Worm (Caenorhabditis elegans) whole organism, mixed stage, embryonic: Measurements from ENCODE around the gene nsph-3.1.
"Not testable (repeated sequence)": the region's sequence is repeated elsewhere in the genome, so short reads cannot be mapped to it uniquely, and the experiment has no call there.

Experiments
- M03D4.4 ChIP-seq: sonication (generic microtip); optimal IDR thresholded peaks from 2 replicates; lab custom pipeline; 2017; ENCODE audit warnings: mild to moderate bottlenecking, missing genetic modification characterization, missing compliant biosample characterization
- blmp-1 ChIP-seq: fragments of 150-350 bp; optimal IDR thresholded peaks from 2 replicates; lab custom pipeline; 2014; ENCODE audit warnings: missing biosample characterization, missing genetic modification characterization
- ceh-83 ChIP-seq: fragments of 200-800 bp; sonication (Bioruptor generic); optimal IDR thresholded peaks from 2 replicates; lab custom pipeline; 2018; ENCODE audit warnings: mild to moderate bottlenecking, missing genetic modification characterization, missing compliant biosample characterization
- ces-1 ChIP-seq: fragments of 150-350 bp; optimal IDR thresholded peaks from 2 replicates; lab custom pipeline; 2014; ENCODE audit warnings: missing biosample characterization, missing genetic modification reagents, missing genetic modification characterization
- cnd-1 ChIP-seq: fragments of 200-800 bp; sonication (Bioruptor generic); optimal IDR thresholded peaks from 2 replicates; lab custom pipeline; 2018; ENCODE audit warnings: mild to moderate bottlenecking, missing genetic modification characterization, missing compliant biosample characterization
- elt-1 ChIP-seq: sonication (generic microtip); optimal IDR thresholded peaks from 2 replicates; lab custom pipeline; 2017; ENCODE audit warnings: missing genetic modification characterization, mild to moderate bottlenecking, missing compliant biosample characterization, antibody characterized with exemption, moderate library complexity, borderline replicate concordance; ENCODE audit not compliant: insufficient read depth
- elt-3 ChIP-seq: fragments of 150-350 bp; optimal IDR thresholded peaks from 2 replicates; lab custom pipeline; 2014; ENCODE audit warnings: missing biosample characterization, missing genetic modification characterization
- flh-1 ChIP-seq: fragments of 200-800 bp; sonication (Bioruptor generic); optimal IDR thresholded peaks from 2 replicates; lab custom pipeline; 2018; ENCODE audit warnings: mild to moderate bottlenecking, missing genetic modification characterization, moderate library complexity, missing compliant biosample characterization
- ham-2 ChIP-seq: fragments of 200-800 bp; sonication (Bioruptor generic); optimal IDR thresholded peaks from 2 replicates; lab custom pipeline; 2018; ENCODE audit warnings: mild to moderate bottlenecking, missing genetic modification characterization, missing compliant biosample characterization
- hlh-1 ChIP-seq: fragments of 150-350 bp; optimal IDR thresholded peaks from 2 replicates; lab custom pipeline; 2014; ENCODE audit warnings: missing biosample characterization, missing genetic modification reagents, missing genetic modification characterization
- lin-13 ChIP-seq: fragments of 150-350 bp; optimal IDR thresholded peaks from 2 replicates; lab custom pipeline; 2014; ENCODE audit warnings: missing biosample characterization, missing genetic modification characterization
- lin-32 ChIP-seq: fragments of 200-800 bp; sonication (Bioruptor generic); optimal IDR thresholded peaks from 2 replicates; lab custom pipeline; 2018; ENCODE audit warnings: mild to moderate bottlenecking, missing genetic modification characterization, missing compliant biosample characterization
- lsy-2 ChIP-seq: fragments of 150-350 bp; optimal IDR thresholded peaks from 2 replicates; lab custom pipeline; 2014; ENCODE audit warnings: missing biosample characterization, missing genetic modification characterization
- mab-5 ChIP-seq: fragments of 150-350 bp; optimal IDR thresholded peaks from 2 replicates; lab custom pipeline; 2014; ENCODE audit warnings: missing biosample characterization, missing genetic modification characterization
- mep-1 ChIP-seq: fragments of 150-350 bp; optimal IDR thresholded peaks from 2 replicates; lab custom pipeline; 2017; ENCODE audit warnings: missing biosample characterization, missing genetic modification reagents, missing genetic modification characterization, inconsistent platforms
- nhr-28 ChIP-seq: fragments of 150-350 bp; optimal IDR thresholded peaks from 2 replicates; lab custom pipeline; 2014; ENCODE audit warnings: missing biosample characterization, missing genetic modification characterization
- pha-4 ChIP-seq: fragments of 150-350 bp; optimal IDR thresholded peaks from 2 replicates; lab custom pipeline; 2018; ENCODE audit warnings: missing biosample characterization, missing genetic modification reagents, missing genetic modification characterization
- sem-2 ChIP-seq: fragments of 200-800 bp; sonication (Bioruptor generic); optimal IDR thresholded peaks from 2 replicates; lab custom pipeline; 2018; ENCODE audit warnings: mild to moderate bottlenecking, missing genetic modification characterization, missing compliant biosample characterization
- sptf-1 ChIP-seq: sonication (generic microtip); optimal IDR thresholded peaks from 2 replicates; lab custom pipeline; 2017; ENCODE audit warnings: mild to moderate bottlenecking, missing genetic modification characterization, moderate library complexity, missing compliant biosample characterization
- unc-120 ChIP-seq: sonication (generic microtip); optimal IDR thresholded peaks from 2 replicates; lab custom pipeline; 2017; ENCODE audit warnings: missing genetic modification characterization, missing compliant biosample characterization; ENCODE audit not compliant: poor library complexity, severe bottlenecking

The nsph-3.1 gene

ce11 chrIV:10981761-10982160 is 32.2 kb downstream of the nsph-3.1 start, which contains the start of gene Y43E12A.2:
TSS of gene Y43E12A.2 (plus strand) at chrIV:10982061.
- TF ChIP-seq lin-13 (tag; lab: Kevin White, UChicago) (no peak), lsy-2 (tag; lab: Kevin White, UChicago) (no peak), elt-1 (tag; lab: Kevin White, UChicago) (no peak), pha-4 (no peak), sptf-1 (tag; lab: Kevin White, UChicago) (no peak), mep-1 (tag; lab: Kevin White, UChicago) (no peak), ceh-83 (GFP tag; lab: Kevin White, UChicago) (no peak), unc-120 (tag; lab: Kevin White, UChicago) (no peak), M03D4.4 (tag; lab: Kevin White, UChicago) (no peak), sem-2 (no peak), nhr-28 (tag; lab: Kevin White, UChicago) (no peak), flh-1 (GFP tag; lab: Kevin White, UChicago) (no peak), elt-3 (tag; lab: Kevin White, UChicago) (no peak)
- TF ChIP-seq, all 35 proteins: peak for 0

- no peak for TF ChIP-seq lin-32 (GFP tag; lab: Kevin White, UChicago)
- no peak for TF ChIP-seq hlh-1 (tag; lab: Kevin White, UChicago)
- no peak for TF ChIP-seq blmp-1 (tag; lab: Kevin White, UChicago)
- TF ChIP-seq ces-1 (GFP tag; lab: Kevin White, UChicago), result no peak
- TF ChIP-seq ham-2 (GFP tag; lab: Kevin White, UChicago), result no peak
- no peak for TF ChIP-seq elt-1 (tag; lab: Kevin White, UChicago)
Measured at ce11 chrIV:10985568-10986035, 36.0 kb downstream of the nsph-3.1 start, which contains the start of gene cyb-2.1. TSS of gene cyb-2.1 (plus strand) at chrIV:10985985.

ce11 chrIV:10987342-10987945 is 37.8 kb downstream of the nsph-3.1 start, which contains the start of gene Y43E12A.3:
TSS of gene Y43E12A.3 (plus strand) at chrIV:10987895.
- not testable (repeated sequence) for TF ChIP-seq cnd-1, blmp-1, lsy-2 (tag; lab: Kevin White, UChicago)

ce11 chrIV:10990699-10991098 is 41.1 kb downstream of the nsph-3.1 start, which contains the start of gene F13H10.5:
TSS of gene F13H10.5 (plus strand) at chrIV:10990999.
- no peak for TF ChIP-seq cnd-1 (tag; lab: Kevin White, UChicago)
- no peak for TF ChIP-seq mab-5
- no peak for TF ChIP-seq pha-4
- TF ChIP-seq M03D4.4 (tag; lab: Kevin White, UChicago), result no peak
- TF ChIP-seq hlh-1 (tag; lab: Kevin White, UChicago), result no peak
- TF ChIP-seq, all 35 proteins: peak for 0
